Worm (Caenorhabditis elegans) whole organism, L3 larva: ENCODE measurements around the gene F54H5.5.
A peak's percentile ranks its signal among the peaks of the same experiment; 100 is the strongest.
"Not testable (repeated sequence)": the region's sequence is repeated elsewhere in the genome, so short reads cannot be mapped to it uniquely, and the experiment has no call there.

ENCODE experiments used
- ZK546.5 ChIP-seq: sonication (generic microtip); optimal IDR thresholded peaks from 2 replicates; lab custom pipeline; 2017; ENCODE audit warnings: missing biosample characterization, missing genetic modification characterization
- ama-1 ChIP-seq: fragments of 150-350 bp; optimal IDR thresholded peaks from 2 replicates; lab custom pipeline; 2018
- ceh-16 ChIP-seq: sonication (generic microtip); optimal IDR thresholded peaks from 2 replicates; lab custom pipeline; 2017; ENCODE audit warnings: missing biosample characterization, missing genetic modification characterization
- ceh-82 ChIP-seq: fragments of 150-350 bp; optimal IDR thresholded peaks from 2 replicates; lab custom pipeline; 2014; ENCODE audit warnings: missing biosample characterization, missing genetic modification characterization
- ceh-9 ChIP-seq: sonication (generic microtip); optimal IDR thresholded peaks from 2 replicates; lab custom pipeline; 2018; ENCODE audit warnings: missing biosample characterization, missing genetic modification characterization
- daf-12 ChIP-seq: fragments of 150-350 bp; optimal IDR thresholded peaks from 2 replicates; lab custom pipeline; 2014; ENCODE audit warnings: missing biosample characterization, missing genetic modification reagents, missing genetic modification characterization
- egl-27 ChIP-seq: sonication (generic microtip); optimal IDR thresholded peaks from 4 replicates; lab custom pipeline; 2017; ENCODE audit warnings: missing biosample characterization, missing genetic modification reagents, missing genetic modification characterization
- elt-1 ChIP-seq: fragments of 150-350 bp; optimal IDR thresholded peaks from 2 replicates; lab custom pipeline; 2014; ENCODE audit warnings: missing biosample characterization, missing genetic modification characterization
- elt-2 ChIP-seq: sonication (generic microtip); optimal IDR thresholded peaks from 2 replicates; lab custom pipeline; 2016; ENCODE audit warnings: missing genetic modification reagents, mild to moderate bottlenecking, missing genetic modification characterization, missing compliant biosample characterization
- elt-3 ChIP-seq, 3 experiments: fragments of 150-350 bp in 1 of 3; sonication (generic microtip) in 2 of 3; optimal IDR thresholded peaks; 2 replicates in 2 of 3; 4 replicates in 1 of 3; lab custom pipeline; 2014 to 2017; ENCODE audit warnings: missing biosample characterization in 3 of 3, missing genetic modification characterization in 3 of 3
- fkh-2 ChIP-seq: fragments of 150-350 bp; optimal IDR thresholded peaks from 2 replicates; lab custom pipeline; 2014; ENCODE audit warnings: missing biosample characterization, missing genetic modification reagents, missing genetic modification characterization
- jun-1 ChIP-seq: fragments of 150-350 bp; optimal IDR thresholded peaks from 2 replicates; lab custom pipeline; 2014; ENCODE audit warnings: missing biosample characterization, missing genetic modification reagents, missing genetic modification characterization
- lin-39 ChIP-seq: fragments of 150-350 bp; optimal IDR thresholded peaks from 2 replicates; lab custom pipeline; 2018; ENCODE audit warnings: missing biosample characterization, missing genetic modification reagents, missing genetic modification characterization
- lsy-12 ChIP-seq: sonication (generic microtip); optimal IDR thresholded peaks from 2 replicates; lab custom pipeline; 2016; ENCODE audit warnings: mild to moderate bottlenecking, missing genetic modification characterization, missing compliant biosample characterization
- mdl-1 ChIP-seq: fragments of 150-350 bp; optimal IDR thresholded peaks from 2 replicates; lab custom pipeline; 2014; ENCODE audit warnings: missing biosample characterization, missing genetic modification characterization
- mml-1 ChIP-seq: fragments of 150-350 bp; sonication (generic microtip); optimal IDR thresholded peaks from 3 replicates; lab custom pipeline; 2014; ENCODE audit warnings: missing biosample characterization, missing genetic modification characterization
- nfya-1 ChIP-seq: sonication (generic microtip); optimal IDR thresholded peaks from 2 replicates; lab custom pipeline; 2017; ENCODE audit warnings: missing genetic modification characterization, mild to moderate bottlenecking, missing compliant biosample characterization, antibody characterized with exemption, moderate library complexity; ENCODE audit not compliant: insufficient read depth
- nhr-23 ChIP-seq: fragments of 150-350 bp; optimal IDR thresholded peaks from 2 replicates; lab custom pipeline; 2014; ENCODE audit warnings: missing biosample characterization, missing genetic modification reagents, missing genetic modification characterization
- nhr-237 ChIP-seq: fragments of 150-350 bp; optimal IDR thresholded peaks from 2 replicates; lab custom pipeline; 2014; ENCODE audit warnings: missing biosample characterization, missing genetic modification characterization
- nhr-25 ChIP-seq: sonication (generic microtip); optimal IDR thresholded peaks from 2 replicates; lab custom pipeline; 2017; ENCODE audit warnings: missing biosample characterization, missing genetic modification characterization
- nhr-28 ChIP-seq: fragments of 150-350 bp; optimal IDR thresholded peaks from 2 replicates; lab custom pipeline; 2014; ENCODE audit warnings: missing biosample characterization, missing genetic modification characterization
- nhr-43 ChIP-seq: sonication (generic microtip); optimal IDR thresholded peaks from 2 replicates; lab custom pipeline; 2016; ENCODE audit warnings: mild to moderate bottlenecking, missing genetic modification characterization, missing compliant biosample characterization; ENCODE audit not compliant: poor library complexity, severe bottlenecking
- nhr-67 ChIP-seq: fragments of 150-350 bp; optimal IDR thresholded peaks from 2 replicates; lab custom pipeline; 2014; ENCODE audit warnings: missing biosample characterization, missing genetic modification characterization
- nhr-77 ChIP-seq: fragments of 150-350 bp; optimal IDR thresholded peaks from 2 replicates; lab custom pipeline; 2014; ENCODE audit warnings: missing biosample characterization, missing genetic modification characterization
- pha-4 ChIP-seq: fragments of 150-350 bp; optimal IDR thresholded peaks from 2 replicates; lab custom pipeline; 2014; ENCODE audit warnings: missing biosample characterization, missing genetic modification reagents, missing genetic modification characterization
- pqm-1 ChIP-seq: fragments of 150-350 bp; optimal IDR thresholded peaks from 2 replicates; lab custom pipeline; 2017; ENCODE audit warnings: missing biosample characterization, missing genetic modification characterization, inconsistent platforms
- sea-2 ChIP-seq: fragments of 150-350 bp; sonication (generic microtip); optimal IDR thresholded peaks from 4 replicates; lab custom pipeline; 2014; ENCODE audit warnings: missing biosample characterization, missing genetic modification reagents, missing genetic modification characterization
- skn-1 ChIP-seq: fragments of 150-350 bp; optimal IDR thresholded peaks from 2 replicates; lab custom pipeline; 2014; ENCODE audit warnings: missing biosample characterization, missing genetic modification characterization
- snpc-4 ChIP-seq: fragments of 150-350 bp; optimal IDR thresholded peaks from 2 replicates; lab custom pipeline; 2014; ENCODE audit warnings: missing biosample characterization, missing genetic modification characterization
- tbx-2 ChIP-seq: sonication (generic microtip); optimal IDR thresholded peaks from 2 replicates; lab custom pipeline; 2016; ENCODE audit warnings: mild to moderate bottlenecking, missing genetic modification characterization, missing compliant biosample characterization
- unc-39 ChIP-seq: sonication (generic microtip); optimal IDR thresholded peaks from 4 replicates; lab custom pipeline; 2017; ENCODE audit warnings: missing biosample characterization, missing genetic modification characterization
- unc-62 ChIP-seq: fragments of 150-350 bp; sonication (generic microtip); optimal IDR thresholded peaks from 4 replicates; lab custom pipeline; 2014; ENCODE audit warnings: missing biosample characterization, missing genetic modification reagents, missing genetic modification characterization
- zag-1 ChIP-seq: fragments of 150-350 bp; optimal IDR thresholded peaks from 2 replicates; lab custom pipeline; 2014; ENCODE audit warnings: missing biosample characterization, missing genetic modification characterization
- ztf-11 ChIP-seq: fragments of 150-350 bp; optimal IDR thresholded peaks from 2 replicates; lab custom pipeline; 2014; ENCODE audit warnings: missing biosample characterization, missing genetic modification characterization
- ztf-4 ChIP-seq: fragments of 150-350 bp; optimal IDR thresholded peaks from 2 replicates; lab custom pipeline; 2014; ENCODE audit warnings: missing biosample characterization, missing genetic modification characterization

Gene F54H5.5

ce11 chrII:6627182-6627581 is at the start of gene F54H5.5, which contains the start of gene F54H5.2:
Gene F54H5.5, minus strand, starts transcription at chrII:6627282.
Gene F54H5.2, plus strand, starts transcription at chrII:6627484.
- not testable (repeated sequence) for TF ChIP-seq ama-1; nhr-43 (tag; lab: Kevin White, UChicago); tbx-2 (tag; lab: Kevin White, UChicago)

DNA sequence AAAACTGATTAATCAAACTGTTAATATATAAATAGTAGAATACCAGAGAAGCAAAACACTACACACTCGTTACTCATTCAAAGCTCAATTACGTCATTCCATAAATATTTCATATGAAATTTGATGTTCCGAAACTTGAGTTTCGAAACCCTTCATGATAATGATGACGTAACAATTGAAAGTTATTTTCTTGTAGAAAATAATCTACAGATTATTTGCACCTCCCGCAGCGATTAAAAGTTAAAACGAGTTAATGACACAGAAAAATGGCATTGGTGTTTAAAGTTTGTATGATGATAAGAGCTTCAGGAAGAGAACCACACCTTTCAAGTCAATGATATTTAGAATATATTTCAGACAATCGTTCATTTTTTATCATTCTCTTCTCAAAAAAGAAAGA is 46.8 kb upstream of the F54H5.5 start, which contains the start of gene H43E16.1:
Gene H43E16.1, plus strand, starts transcription at position 375 of the 400 bp plus-strand sequence.
- TF ChIP-seq fkh-2 (no peak), elt-2 (tag; lab: Kevin White, UChicago) (peak; percentile 86), ceh-16 (no peak), pqm-1 (tag; lab: Kevin White, UChicago) (peak; percentile 62), ZK546.5 (tag; lab: Kevin White, UChicago) (no peak), nhr-67 (tag; lab: Kevin White, UChicago) (no peak), ceh-9 (tag; lab: Kevin White, UChicago) (no peak), jun-1 (tag; lab: Kevin White, UChicago) (no peak), lin-39 (tag; lab: Kevin White, UChicago) (no peak), elt-3 (tag; optimal IDR thresholded peaks at IDR 0.05; lab: Kevin White, UChicago) (no peak), egl-27 (no peak), nhr-77 (tag; lab: Kevin White, UChicago) (no peak), mdl-1 (no peak)

DNA sequence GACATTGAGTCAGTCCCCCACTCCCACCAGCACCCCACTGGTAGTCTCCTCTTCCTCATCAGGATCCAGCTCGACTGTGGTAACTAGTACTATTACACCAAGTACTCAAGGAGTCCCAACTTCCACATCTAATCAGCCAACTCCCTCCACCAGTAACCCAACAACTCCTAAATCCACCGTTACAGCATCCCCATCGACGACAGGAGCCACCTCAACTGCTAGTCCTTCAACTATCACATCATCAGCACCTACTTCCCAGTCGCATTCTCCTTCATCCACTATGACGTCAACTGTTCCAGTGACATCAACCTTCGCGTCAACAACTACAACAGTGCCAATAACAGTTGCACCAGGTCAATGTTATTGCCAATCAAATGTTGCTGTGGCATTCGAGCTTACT is 41.4 kb upstream of the F54H5.5 start:
- TF ChIP-seq ama-1 (no peak), nhr-28 (no peak), ZK546.5 (tag; lab: Kevin White, UChicago) (no peak), nfya-1 (tag; lab: Kevin White, UChicago) (no peak), lin-39 (tag; lab: Kevin White, UChicago) (no peak), pha-4 (tag; lab: Kevin White, UChicago) (no peak), ceh-16 (no peak), skn-1 (no peak), zag-1 (tag; lab: Kevin White, UChicago) (no peak), fkh-2 (no peak), sea-2 (GFP tag; lab: Kevin White, UChicago) (no peak), elt-1 (tag; lab: Kevin White, UChicago) (no peak), nhr-23 (tag; lab: Kevin White, UChicago) (no peak), daf-12 (tag; lab: Kevin White, UChicago) (no peak), snpc-4 (tag; lab: Kevin White, UChicago) (no peak), nhr-237 (tag; lab: Kevin White, UChicago) (no peak), pqm-1 (tag; lab: Kevin White, UChicago) (no peak), egl-27 (no peak)

ce11 chrII:6667534-6667933 is 40.5 kb upstream of the F54H5.5 start:
- TF ChIP-seq mml-1 (tag; lab: Kevin White, UChicago), result no peak

DNA sequence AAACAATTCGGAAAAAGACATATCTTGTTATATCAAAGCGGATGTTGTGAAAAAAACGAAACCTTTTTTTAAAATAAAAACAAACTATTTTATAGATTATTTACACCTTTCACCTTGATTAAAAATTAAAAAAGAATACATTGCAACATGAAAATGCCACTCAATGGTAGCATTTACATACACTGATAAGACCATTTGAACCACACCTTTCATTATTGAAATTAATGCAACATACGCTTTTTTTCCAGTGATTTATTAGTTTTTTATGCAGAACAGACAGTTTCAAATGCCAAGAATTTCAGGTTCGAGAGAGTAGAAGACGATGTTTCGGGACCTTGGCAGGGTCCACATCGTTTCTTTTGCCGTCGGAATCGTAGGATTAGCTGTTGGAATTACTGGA is 39.5 kb upstream of the F54H5.5 start, which contains the start of gene T19D12.1:
Gene T19D12.1, plus strand, starts transcription at position 301 of the 400 bp plus-strand sequence.
- TF ChIP-seq ztf-4, result no peak

ce11 chrII:6665908-6666307 is 38.8 kb upstream of the F54H5.5 start:
- TF ChIP-seq fkh-2, result no peak
- TF ChIP-seq lin-39 (tag; lab: Kevin White, UChicago), result no peak
- peak; percentile 84 for TF ChIP-seq elt-2 (tag; lab: Kevin White, UChicago)
- no peak for TF ChIP-seq unc-62 (GFP tag; lab: Kevin White, UChicago)
- TF ChIP-seq ceh-82 (tag; lab: Kevin White, UChicago), result no peak
- no peak for TF ChIP-seq mml-1 (tag; lab: Kevin White, UChicago)
- TF ChIP-seq nhr-25 (tag; lab: Kevin White, UChicago), result no peak
- TF ChIP-seq snpc-4 (tag; lab: Kevin White, UChicago), result no peak
- no peak for TF ChIP-seq ztf-11
- no peak for TF ChIP-seq unc-39 (tag; lab: Kevin White, UChicago)
- TF ChIP-seq tbx-2 (tag; lab: Kevin White, UChicago), result no peak
- peak; percentile 39 for TF ChIP-seq pqm-1 (tag; lab: Kevin White, UChicago)
- no peak for TF ChIP-seq lsy-12 (tag; lab: Kevin White, UChicago)
- TF ChIP-seq nhr-23 (tag; lab: Kevin White, UChicago), result no peak
- TF ChIP-seq, all 47 proteins: peak for 2
